Worm (Caenorhabditis elegans) whole organism, L3 larva: ENCODE measurements around the gene ZK632.10.
A peak's percentile ranks its signal among the peaks of the same experiment; 100 is the strongest.

ENCODE experiments used
- R02D3.7 ChIP-seq: fragments of 150-350 bp; optimal IDR thresholded peaks from 2 replicates; lab custom pipeline; 2014; ENCODE audit warnings: missing biosample characterization, missing genetic modification characterization
- ZK546.5 ChIP-seq: sonication (generic microtip); optimal IDR thresholded peaks from 2 replicates; lab custom pipeline; 2017; ENCODE audit warnings: missing biosample characterization, missing genetic modification characterization
- ama-1 ChIP-seq: fragments of 150-350 bp; optimal IDR thresholded peaks from 2 replicates; lab custom pipeline; 2018
- ceh-28 ChIP-seq: fragments of 150-350 bp; optimal IDR thresholded peaks from 2 replicates; lab custom pipeline; 2014; ENCODE audit warnings: missing biosample characterization, missing genetic modification reagents, missing genetic modification characterization
- daf-12 ChIP-seq: fragments of 150-350 bp; optimal IDR thresholded peaks from 2 replicates; lab custom pipeline; 2014; ENCODE audit warnings: missing biosample characterization, missing genetic modification reagents, missing genetic modification characterization
- egl-5 ChIP-seq: fragments of 150-350 bp; optimal IDR thresholded peaks from 2 replicates; lab custom pipeline; 2017; ENCODE audit warnings: missing biosample characterization, missing genetic modification reagents, missing genetic modification characterization, inconsistent platforms
- elt-1 ChIP-seq: fragments of 150-350 bp; optimal IDR thresholded peaks from 2 replicates; lab custom pipeline; 2014; ENCODE audit warnings: missing biosample characterization, missing genetic modification characterization
- elt-2 ChIP-seq: sonication (generic microtip); optimal IDR thresholded peaks from 2 replicates; lab custom pipeline; 2016; ENCODE audit warnings: missing genetic modification reagents, mild to moderate bottlenecking, missing genetic modification characterization, missing compliant biosample characterization
- eor-1 ChIP-seq, 2 experiments: fragments of 150-350 bp; optimal IDR thresholded peaks; 2 replicates each; lab custom pipeline; 2014 to 2018; ENCODE audit warnings: missing biosample characterization in 2 of 2, missing genetic modification characterization in 2 of 2
- fkh-10 ChIP-seq: sonication (generic microtip); optimal IDR thresholded peaks from 2 replicates; lab custom pipeline; 2017; ENCODE audit warnings: missing biosample characterization, missing genetic modification reagents, missing genetic modification characterization
- fkh-2 ChIP-seq: fragments of 150-350 bp; optimal IDR thresholded peaks from 2 replicates; lab custom pipeline; 2014; ENCODE audit warnings: missing biosample characterization, missing genetic modification reagents, missing genetic modification characterization
- hmg-11 ChIP-seq: sonication (generic microtip); optimal IDR thresholded peaks from 2 replicates; lab custom pipeline; 2016; ENCODE audit warnings: missing genetic modification characterization, missing compliant biosample characterization
- jun-1 ChIP-seq: fragments of 150-350 bp; optimal IDR thresholded peaks from 2 replicates; lab custom pipeline; 2014; ENCODE audit warnings: missing biosample characterization, missing genetic modification reagents, missing genetic modification characterization
- lin-15B ChIP-seq: fragments of 150-350 bp; optimal IDR thresholded peaks from 2 replicates; lab custom pipeline; 2014; ENCODE audit warnings: missing biosample characterization, missing genetic modification characterization
- lin-39 ChIP-seq: fragments of 150-350 bp; optimal IDR thresholded peaks from 2 replicates; lab custom pipeline; 2018; ENCODE audit warnings: missing biosample characterization, missing genetic modification reagents, missing genetic modification characterization
- mdl-1 ChIP-seq: fragments of 150-350 bp; optimal IDR thresholded peaks from 2 replicates; lab custom pipeline; 2014; ENCODE audit warnings: missing biosample characterization, missing genetic modification characterization
- nfya-1 ChIP-seq: sonication (generic microtip); optimal IDR thresholded peaks from 2 replicates; lab custom pipeline; 2017; ENCODE audit warnings: missing genetic modification characterization, mild to moderate bottlenecking, missing compliant biosample characterization, antibody characterized with exemption, moderate library complexity; ENCODE audit not compliant: insufficient read depth
- nhr-11 ChIP-seq: fragments of 150-350 bp; optimal IDR thresholded peaks from 2 replicates; lab custom pipeline; 2014; ENCODE audit warnings: missing biosample characterization, missing genetic modification characterization
- nhr-23 ChIP-seq: fragments of 150-350 bp; optimal IDR thresholded peaks from 2 replicates; lab custom pipeline; 2014; ENCODE audit warnings: missing biosample characterization, missing genetic modification reagents, missing genetic modification characterization
- nhr-237 ChIP-seq: fragments of 150-350 bp; optimal IDR thresholded peaks from 2 replicates; lab custom pipeline; 2014; ENCODE audit warnings: missing biosample characterization, missing genetic modification characterization
- nhr-25 ChIP-seq: sonication (generic microtip); optimal IDR thresholded peaks from 2 replicates; lab custom pipeline; 2017; ENCODE audit warnings: missing biosample characterization, missing genetic modification characterization
- nhr-43 ChIP-seq: sonication (generic microtip); optimal IDR thresholded peaks from 2 replicates; lab custom pipeline; 2016; ENCODE audit warnings: mild to moderate bottlenecking, missing genetic modification characterization, missing compliant biosample characterization; ENCODE audit not compliant: poor library complexity, severe bottlenecking
- nhr-67 ChIP-seq: fragments of 150-350 bp; optimal IDR thresholded peaks from 2 replicates; lab custom pipeline; 2014; ENCODE audit warnings: missing biosample characterization, missing genetic modification characterization
- nhr-76 ChIP-seq: fragments of 150-350 bp; sonication (generic microtip); optimal IDR thresholded peaks from 5 replicates; lab custom pipeline; 2014; ENCODE audit warnings: missing biosample characterization, missing genetic modification characterization
- pha-4 ChIP-seq: fragments of 150-350 bp; optimal IDR thresholded peaks from 2 replicates; lab custom pipeline; 2014; ENCODE audit warnings: missing biosample characterization, missing genetic modification reagents, missing genetic modification characterization
- pqm-1 ChIP-seq: fragments of 150-350 bp; optimal IDR thresholded peaks from 2 replicates; lab custom pipeline; 2017; ENCODE audit warnings: missing biosample characterization, missing genetic modification characterization, inconsistent platforms
- sea-2 ChIP-seq: fragments of 150-350 bp; sonication (generic microtip); optimal IDR thresholded peaks from 4 replicates; lab custom pipeline; 2014; ENCODE audit warnings: missing biosample characterization, missing genetic modification reagents, missing genetic modification characterization
- zag-1 ChIP-seq: fragments of 150-350 bp; optimal IDR thresholded peaks from 2 replicates; lab custom pipeline; 2014; ENCODE audit warnings: missing biosample characterization, missing genetic modification characterization
- ztf-11 ChIP-seq: fragments of 150-350 bp; optimal IDR thresholded peaks from 2 replicates; lab custom pipeline; 2014; ENCODE audit warnings: missing biosample characterization, missing genetic modification characterization

The ZK632.10 gene

ce11 chrIII:9817894-9818293 lies 9.6 kb downstream of the ZK632.10 start:
- peak; percentile 5 for TF ChIP-seq ceh-28 (tag; lab: Kevin White, UChicago)
- TF ChIP-seq elt-1 (tag; lab: Kevin White, UChicago) = no peak

ce11 chrIII:9817087-9817612 lies 10.4 kb downstream of the ZK632.10 start, which contains the start of gene cnx-1:
Gene cnx-1 (minus strand): TSS chrIII:9817137.
- TF ChIP-seq daf-12 (no peak), hmg-11 (tag; lab: Kevin White, UChicago) (peak; percentile 72), lin-15B (tag; lab: Kevin White, UChicago) (peak; percentile 16), nfya-1 (tag; lab: Kevin White, UChicago) (peak; percentile 49), ama-1 (lab: Kevin White, UChicago) (peak; percentile 41), sea-2 (peak; percentile 8), nhr-25 (tag; lab: Kevin White, UChicago) (peak; percentile 10), lin-39 (tag; lab: Kevin White, UChicago) (peak; percentile 66), pha-4 (tag; lab: Kevin White, UChicago) (peak; percentile 10), R02D3.7 (tag; lab: Kevin White, UChicago) (no peak), nhr-23 (tag; lab: Kevin White, UChicago) (peak; percentile 28)
- TF ChIP-seq, all 47 proteins: peak for 9

DNA sequence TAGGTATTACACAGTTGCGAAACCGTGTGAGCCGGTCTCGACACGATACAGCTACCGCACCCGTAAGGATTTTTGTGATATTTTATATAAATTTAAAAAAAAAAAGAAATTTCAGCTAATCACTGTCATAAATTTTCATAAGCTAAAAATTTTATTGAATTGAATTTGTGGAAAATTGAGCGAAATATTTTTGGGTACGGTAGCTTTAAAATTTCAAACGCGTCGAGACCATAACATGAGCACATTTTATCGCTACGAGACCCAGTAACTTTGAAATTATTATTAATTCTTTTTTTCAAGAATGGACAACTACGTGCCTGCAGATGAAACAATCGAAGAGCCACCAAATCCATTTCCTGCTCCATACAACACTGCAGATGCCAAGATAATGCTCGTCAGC lies 14.4 kb downstream of the ZK632.10 start, which contains the start of gene ZK632.14:
Gene ZK632.14 (plus strand): TSS at position 301 of the 400 bp plus-strand sequence.
- TF ChIP-seq hmg-11 (tag; lab: Kevin White, UChicago) (no peak), fkh-10 (GFP tag; lab: Kevin White, UChicago) (no peak), fkh-2 (tag; lab: Kevin White, UChicago) (no peak), ZK546.5 (tag; lab: Kevin White, UChicago) (no peak), nhr-67 (tag; lab: Kevin White, UChicago) (no peak), nfya-1 (tag; lab: Kevin White, UChicago) (no peak), zag-1 (tag; lab: Kevin White, UChicago) (no peak), nhr-237 (tag; lab: Kevin White, UChicago) (no peak)

DNA sequence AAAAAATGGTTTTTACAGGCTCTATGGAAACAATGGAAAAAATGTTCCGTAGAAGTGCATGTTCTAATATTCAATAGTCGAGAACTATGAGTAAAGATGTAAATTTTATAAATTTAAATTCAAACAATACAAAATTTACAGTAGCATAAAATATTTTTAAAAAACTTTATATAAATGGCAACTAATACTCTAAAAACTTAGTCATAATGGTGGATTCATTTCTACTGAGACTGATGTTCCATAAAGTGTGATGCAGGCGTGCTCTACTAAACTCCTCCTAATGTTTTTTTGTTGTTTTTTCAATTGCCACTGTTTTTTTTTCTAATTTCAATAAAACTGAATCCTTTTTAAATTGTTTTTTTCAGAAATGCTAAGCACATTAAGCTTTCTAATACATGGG lies 19.3 kb downstream of the ZK632.10 start, which contains the start of gene gtap-2:
Gene gtap-2 (plus strand): TSS at position 366 of the 400 bp plus-strand sequence.
- TF ChIP-seq eor-1 (tag; optimal IDR thresholded peaks at IDR 0.05; lab: Kevin White, UChicago) = peak in 1 of 2 experiments; percentile 20
- TF ChIP-seq ztf-11 (tag; lab: Kevin White, UChicago) = no peak
- peak; percentile 60 for TF ChIP-seq pha-4 (tag; lab: Kevin White, UChicago)
- no peak for TF ChIP-seq fkh-10 (GFP tag; lab: Kevin White, UChicago)
- peak; percentile 18 for TF ChIP-seq nfya-1 (tag; lab: Kevin White, UChicago)
- TF ChIP-seq nhr-43 = peak; percentile 17
- peak; percentile 32 for TF ChIP-seq lin-15B (tag; lab: Kevin White, UChicago)

DNA sequence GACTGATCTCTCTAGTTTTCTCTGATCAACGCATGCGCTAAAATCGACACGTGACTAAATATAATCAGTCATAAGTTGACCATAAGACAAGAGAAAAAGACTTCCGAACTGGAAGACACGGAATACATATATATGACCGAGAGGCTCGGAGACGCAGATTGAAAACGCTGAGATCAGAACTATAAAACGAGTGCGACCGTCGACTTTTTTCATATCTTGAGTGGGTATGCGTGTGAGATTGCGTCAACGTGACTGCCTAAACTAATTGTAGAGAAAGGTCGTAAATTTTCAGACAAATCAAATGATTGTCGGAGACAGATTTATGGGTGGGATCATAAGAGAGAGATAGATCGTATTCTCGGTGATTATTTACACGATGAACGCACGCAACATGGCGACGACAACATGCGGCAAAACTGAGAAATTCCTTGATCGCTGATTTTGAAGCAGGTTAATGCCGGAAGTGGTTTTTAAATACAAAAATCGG lies 19.9 kb downstream of the ZK632.10 start:
- TF ChIP-seq R02D3.7 (tag; lab: Kevin White, UChicago) (no peak), nhr-76 (tag; lab: Kevin White, UChicago) (no peak), nhr-23 (tag; lab: Kevin White, UChicago) (peak; percentile 49), pqm-1 (peak; percentile 48), nfya-1 (tag; lab: Kevin White, UChicago) (peak; percentile 10), nhr-43 (peak; percentile 80), jun-1 (tag; lab: Kevin White, UChicago) (peak; percentile 55), nhr-11 (tag; lab: Kevin White, UChicago) (no peak), ama-1 (lab: Kevin White, UChicago) (peak; percentile 82), mdl-1 (tag; lab: Kevin White, UChicago) (peak; percentile 32), elt-2 (peak; percentile 65), nhr-25 (tag; lab: Kevin White, UChicago) (peak; percentile 67)

- no peak for TF ChIP-seq egl-5
- peak; percentile 53 for TF ChIP-seq nhr-23 (tag; lab: Kevin White, UChicago)
- peak; percentile 26 for TF ChIP-seq nhr-25 (tag; lab: Kevin White, UChicago)
Observed at ce11 chrIII:9806968-9807559, 20.5 kb downstream of the ZK632.10 start, which contains the start of gene ZK632.4. Gene ZK632.4 (minus strand): TSS chrIII:9807454.
